Worm (Caenorhabditis elegans): ENCODE measurements around the gene C28A5.1.

C28A5.1 gene

DNA sequence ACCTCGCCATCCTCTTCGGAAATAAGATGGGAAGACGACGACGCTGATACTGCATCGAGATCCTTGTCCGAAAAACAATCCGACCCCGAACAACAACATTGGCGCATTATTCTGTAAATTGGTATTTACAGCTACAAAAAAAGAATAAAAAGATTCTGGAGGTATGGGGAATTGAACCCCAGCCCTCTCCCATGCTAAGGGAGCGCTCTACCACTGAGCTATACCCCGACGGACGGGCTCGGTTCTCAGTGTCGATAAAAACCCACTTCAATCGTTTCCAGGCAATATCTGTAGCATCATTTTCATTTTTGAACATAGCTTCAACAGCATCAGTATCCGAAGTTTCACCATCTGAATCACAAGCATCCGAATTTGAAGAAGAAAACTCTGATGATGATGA lies 5.3 kb downstream of the C28A5.1 start:
- TF ChIP-seq cog-1 (tag; optimal IDR thresholded peaks at IDR 0.05) (no peak), med-1 (GFP tag; optimal IDR thresholded peaks at IDR 0.05; ENCODE audit: insufficient read depth) (no peak), tab-1 (GFP tag; IDR thresholded peaks at IDR 0.05) (peak; percentile 76), flt-1 (GFP tag; IDR thresholded peaks at IDR 0.05) (no peak; the same call in 1 of the 2 replicates), ref-1 (GFP tag; conservative IDR thresholded peaks at IDR 0.05) (0 out of 2 replicates have a peak, but pooled peaks have one; percentile 9), klf-2 (GFP tag; conservative IDR thresholded peaks at IDR 0.05) (no peak), ztf-29 (GFP tag; IDR thresholded peaks at IDR 0.05) (no peak), ztf-23 (GFP tag; IDR thresholded peaks at IDR 0.05) (peak; percentile 59; the same call in 1 of the 2 replicates), T22C8.4 (GFP tag; IDR thresholded peaks at IDR 0.05) (peak; percentile 64)

DNA sequence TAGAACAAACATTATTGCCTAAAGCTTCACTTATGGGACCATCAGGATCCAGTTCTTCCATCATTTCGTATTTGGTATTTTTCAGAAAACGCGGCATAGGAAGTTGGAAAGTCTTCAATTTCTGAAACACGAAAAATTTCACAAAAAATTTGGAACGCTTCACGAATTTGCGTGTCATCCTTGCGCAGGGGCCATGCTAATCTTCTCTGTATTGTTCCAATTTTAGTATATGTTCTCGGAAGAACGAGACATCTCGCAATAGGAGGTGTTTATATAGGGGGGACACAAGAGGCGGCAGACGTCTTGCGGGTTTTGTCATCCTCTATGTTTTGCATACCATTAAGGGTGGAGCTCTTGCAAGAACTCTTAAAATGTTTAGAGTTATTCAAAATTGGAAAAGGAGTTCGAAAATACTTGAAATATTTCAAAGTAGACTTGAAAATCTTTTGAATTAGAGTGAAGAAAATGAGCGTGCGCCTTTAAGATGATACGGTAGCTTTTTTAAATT lies 7.4 kb downstream of the C28A5.1 start:
- peak; percentile 93 for TF ChIP-seq tab-1 (GFP tag; IDR thresholded peaks at IDR 0.05)
- TF ChIP-seq klf-2 (GFP tag; conservative IDR thresholded peaks at IDR 0.05) = peak; percentile 83
- TF ChIP-seq ztf-29 (GFP tag; IDR thresholded peaks at IDR 0.05) = peak; percentile 87
- TF ChIP-seq T22C8.4 (GFP tag; IDR thresholded peaks at IDR 0.05) = peak; percentile 87
- peak; percentile 76 for TF ChIP-seq ref-1 (GFP tag; conservative IDR thresholded peaks at IDR 0.05)
- TF ChIP-seq flt-1 (GFP tag; IDR thresholded peaks at IDR 0.05) = peak; percentile 95
- peak; percentile 91 for TF ChIP-seq ztf-23 (GFP tag; IDR thresholded peaks at IDR 0.05)

DNA sequence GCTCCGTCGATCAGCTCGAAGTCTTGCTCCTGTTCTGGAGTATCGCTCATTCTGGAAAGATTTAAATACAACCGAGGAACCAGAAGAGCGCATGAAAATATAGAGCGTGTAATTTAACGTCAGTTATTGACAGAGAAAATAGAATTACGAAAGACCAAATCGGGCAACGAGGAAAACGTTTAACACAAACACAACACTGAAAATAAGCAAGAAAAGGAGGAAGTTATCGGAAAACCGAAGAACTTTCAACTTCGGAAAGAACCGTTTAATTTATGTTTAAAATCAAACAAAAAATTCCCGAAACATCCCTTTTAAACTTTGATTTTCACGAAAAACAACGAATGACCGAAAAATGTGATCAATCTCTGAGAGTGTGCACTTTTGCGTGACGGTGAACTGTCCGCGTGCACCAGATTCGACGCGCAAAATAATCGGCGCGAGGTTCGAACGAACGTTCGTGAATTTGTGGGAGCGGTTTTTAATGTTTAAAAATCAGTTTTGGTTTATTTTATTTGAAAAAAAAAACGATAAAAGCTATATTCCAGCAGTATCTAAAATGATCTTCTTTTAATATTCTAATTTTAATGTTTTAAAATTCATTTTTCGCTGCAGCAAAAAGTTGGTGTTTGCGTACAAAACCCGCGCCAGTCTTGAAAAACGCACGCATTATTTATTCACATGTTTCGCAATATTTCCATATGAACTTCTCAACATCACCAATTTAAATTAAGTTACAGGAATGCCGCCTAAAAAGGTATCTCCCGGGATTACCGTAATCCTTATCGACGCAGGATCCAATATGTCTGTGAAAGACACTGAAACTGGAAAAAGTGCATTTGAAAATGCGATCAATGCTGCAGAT lies 14.8 kb downstream of the C28A5.1 start, which contains the start of the genes R07E5.7 and cku-80:
Gene R07E5.7 (minus strand): TSS at position 51 of the 862 bp plus-strand sequence.
Gene cku-80 (plus strand): TSS at position 732 of the 862 bp plus-strand sequence.
- peak; percentile 7 for TF ChIP-seq cog-1 (tag; optimal IDR thresholded peaks at IDR 0.05)
- no peak for TF ChIP-seq ztf-29 (GFP tag; IDR thresholded peaks at IDR 0.05)
- TF ChIP-seq tab-1 (GFP tag; IDR thresholded peaks at IDR 0.05) = no peak; the same call in 1 of the 2 replicates
- TF ChIP-seq ztf-23 (GFP tag; IDR thresholded peaks at IDR 0.05) = peak; percentile 50; the same call in 1 of the 2 replicates
- TF ChIP-seq T22C8.4 (GFP tag; IDR thresholded peaks at IDR 0.05) = no peak
- no peak for TF ChIP-seq klf-2 (GFP tag; conservative IDR thresholded peaks at IDR 0.05)
- no peak for TF ChIP-seq ref-1 (GFP tag; conservative IDR thresholded peaks at IDR 0.05)
- TF ChIP-seq flt-1 (GFP tag; IDR thresholded peaks at IDR 0.05) = no peak

DNA sequence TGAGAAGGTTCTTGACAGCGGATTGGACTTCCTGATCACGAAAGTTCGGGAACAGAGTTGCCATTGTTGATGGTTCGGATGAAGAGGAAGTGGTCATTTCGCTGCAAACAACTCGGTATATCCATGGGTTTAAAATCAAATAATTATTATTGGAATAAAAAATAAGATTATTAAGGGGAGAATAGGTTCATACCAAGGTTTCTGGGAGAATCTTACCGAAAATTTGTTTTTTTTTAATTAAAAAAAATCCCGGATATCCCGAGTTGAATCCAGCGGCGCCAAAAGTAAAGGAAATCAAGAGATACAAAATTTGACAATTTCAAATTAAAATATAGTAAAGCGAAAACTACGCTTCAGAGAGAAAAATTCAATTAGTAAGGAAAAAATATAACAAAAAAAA lies 16.2 kb downstream of the C28A5.1 start, which contains the start of the genes R07E5.19 and pdcd-2:
Gene R07E5.19 (minus strand): TSS at position 101 of the 400 bp plus-strand sequence.
Gene pdcd-2 (minus strand): TSS at position 102 of the 400 bp plus-strand sequence.
- TF ChIP-seq ref-1 (GFP tag; conservative IDR thresholded peaks at IDR 0.05) (no peak), T22C8.4 (GFP tag; IDR thresholded peaks at IDR 0.05) (no peak), klf-2 (GFP tag; conservative IDR thresholded peaks at IDR 0.05) (no peak), ztf-23 (GFP tag; IDR thresholded peaks at IDR 0.05) (no peak), cog-1 (tag; optimal IDR thresholded peaks at IDR 0.05) (no peak), tab-1 (GFP tag; IDR thresholded peaks at IDR 0.05) (no peak), flt-1 (GFP tag; IDR thresholded peaks at IDR 0.05) (no peak), ztf-29 (GFP tag; IDR thresholded peaks at IDR 0.05) (no peak), med-1 (GFP tag; optimal IDR thresholded peaks at IDR 0.05; ENCODE audit: insufficient read depth) (no peak)

DNA sequence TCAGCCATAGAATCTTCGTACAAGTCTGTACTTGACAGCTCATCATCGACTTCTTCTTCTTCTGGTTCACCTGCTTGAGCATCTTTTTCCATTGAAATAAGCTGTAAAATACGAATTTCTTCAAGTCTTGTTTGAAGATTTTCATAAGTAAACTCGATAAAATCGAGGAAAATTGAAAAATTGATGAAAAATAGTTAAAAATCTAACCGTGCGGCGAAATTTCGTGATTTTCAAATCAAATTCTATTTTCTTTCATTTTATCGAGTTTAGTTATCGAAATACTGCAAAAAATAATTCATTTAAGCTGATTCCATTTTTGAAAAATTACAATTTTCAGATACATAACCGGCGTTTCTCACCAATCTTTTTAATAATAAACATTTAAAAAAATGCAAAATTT lies 19.0 kb downstream of the C28A5.1 start, which contains the start of gene R07E5.11:
Gene R07E5.11 (minus strand): TSS at position 101 of the 400 bp plus-strand sequence.
- no peak for TF ChIP-seq flt-1 (GFP tag; IDR thresholded peaks at IDR 0.05)
- no peak for TF ChIP-seq ztf-23 (GFP tag; IDR thresholded peaks at IDR 0.05)
- TF ChIP-seq ztf-29 (GFP tag; IDR thresholded peaks at IDR 0.05) = no peak
- TF ChIP-seq ref-1 (GFP tag; conservative IDR thresholded peaks at IDR 0.05) = no peak
- TF ChIP-seq med-1 (GFP tag; optimal IDR thresholded peaks at IDR 0.05; ENCODE audit: insufficient read depth) = no peak
- TF ChIP-seq T22C8.4 (GFP tag; IDR thresholded peaks at IDR 0.05) = no peak
- no peak for TF ChIP-seq tab-1 (GFP tag; IDR thresholded peaks at IDR 0.05)
- no peak for TF ChIP-seq klf-2 (GFP tag; conservative IDR thresholded peaks at IDR 0.05)
- TF ChIP-seq cog-1 (tag; optimal IDR thresholded peaks at IDR 0.05) = no peak

DNA sequence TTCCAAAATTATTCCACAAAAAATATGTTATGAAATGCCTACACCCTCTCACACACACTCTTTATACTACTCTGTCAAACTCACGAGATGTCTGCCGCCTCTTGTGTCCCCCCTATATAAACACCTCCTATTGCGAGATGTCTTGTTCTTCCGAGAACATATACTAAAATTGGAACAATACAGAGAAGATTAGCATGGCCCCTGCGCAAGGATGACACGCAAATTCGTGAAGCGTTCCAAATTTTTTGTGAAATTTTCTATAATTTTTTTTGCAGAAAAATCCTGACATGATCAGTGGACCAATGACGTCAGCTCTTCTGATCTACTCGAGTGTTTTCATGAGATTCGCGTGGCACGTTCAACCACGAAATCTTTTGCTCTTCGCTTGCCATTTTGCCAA lies 20.1 kb downstream of the C28A5.1 start:
- TF ChIP-seq T22C8.4 (GFP tag; IDR thresholded peaks at IDR 0.05) (peak; percentile 64), flt-1 (GFP tag; IDR thresholded peaks at IDR 0.05) (peak; percentile 84), tab-1 (GFP tag; IDR thresholded peaks at IDR 0.05) (peak; percentile 80), ref-1 (GFP tag; conservative IDR thresholded peaks at IDR 0.05) (peak; percentile 64), klf-2 (GFP tag; conservative IDR thresholded peaks at IDR 0.05) (peak; percentile 68), ztf-23 (GFP tag; IDR thresholded peaks at IDR 0.05) (peak; percentile 77)

DNA sequence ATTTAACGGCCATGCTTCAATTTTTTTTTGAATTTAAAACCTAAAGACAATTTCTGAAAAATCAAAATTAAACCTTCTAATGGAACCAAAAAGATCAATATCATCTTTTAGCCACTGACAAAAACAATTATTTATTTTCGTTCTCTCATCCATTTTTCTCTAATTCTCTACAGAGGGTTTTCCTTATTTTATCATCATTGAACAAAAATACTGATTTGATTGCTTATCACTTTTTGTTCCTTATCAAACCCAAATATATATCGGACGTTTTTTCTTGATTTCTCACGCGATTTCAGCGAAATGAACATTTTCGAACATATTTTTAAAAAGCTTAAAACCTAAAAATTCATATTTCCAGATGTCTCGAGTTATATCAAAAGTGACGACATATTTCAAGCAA lies 21.0 kb downstream of the C28A5.1 start, which contains the start of gene mpc-1:
Gene mpc-1 (plus strand): TSS at position 359 of the 400 bp plus-strand sequence.
- no peak for TF ChIP-seq flt-1 (GFP tag; IDR thresholded peaks at IDR 0.05)
- no peak for TF ChIP-seq ztf-29 (GFP tag; IDR thresholded peaks at IDR 0.05)
- no peak for TF ChIP-seq klf-2 (GFP tag; conservative IDR thresholded peaks at IDR 0.05)
- no peak for TF ChIP-seq med-1 (GFP tag; optimal IDR thresholded peaks at IDR 0.05; ENCODE audit: insufficient read depth)
- no peak for TF ChIP-seq tab-1 (GFP tag; IDR thresholded peaks at IDR 0.05)
- TF ChIP-seq T22C8.4 (GFP tag; IDR thresholded peaks at IDR 0.05) = no peak
- no peak for TF ChIP-seq ztf-23 (GFP tag; IDR thresholded peaks at IDR 0.05)
- no peak for TF ChIP-seq cog-1 (tag; optimal IDR thresholded peaks at IDR 0.05)
- TF ChIP-seq ref-1 (GFP tag; conservative IDR thresholded peaks at IDR 0.05) = no peak

DNA sequence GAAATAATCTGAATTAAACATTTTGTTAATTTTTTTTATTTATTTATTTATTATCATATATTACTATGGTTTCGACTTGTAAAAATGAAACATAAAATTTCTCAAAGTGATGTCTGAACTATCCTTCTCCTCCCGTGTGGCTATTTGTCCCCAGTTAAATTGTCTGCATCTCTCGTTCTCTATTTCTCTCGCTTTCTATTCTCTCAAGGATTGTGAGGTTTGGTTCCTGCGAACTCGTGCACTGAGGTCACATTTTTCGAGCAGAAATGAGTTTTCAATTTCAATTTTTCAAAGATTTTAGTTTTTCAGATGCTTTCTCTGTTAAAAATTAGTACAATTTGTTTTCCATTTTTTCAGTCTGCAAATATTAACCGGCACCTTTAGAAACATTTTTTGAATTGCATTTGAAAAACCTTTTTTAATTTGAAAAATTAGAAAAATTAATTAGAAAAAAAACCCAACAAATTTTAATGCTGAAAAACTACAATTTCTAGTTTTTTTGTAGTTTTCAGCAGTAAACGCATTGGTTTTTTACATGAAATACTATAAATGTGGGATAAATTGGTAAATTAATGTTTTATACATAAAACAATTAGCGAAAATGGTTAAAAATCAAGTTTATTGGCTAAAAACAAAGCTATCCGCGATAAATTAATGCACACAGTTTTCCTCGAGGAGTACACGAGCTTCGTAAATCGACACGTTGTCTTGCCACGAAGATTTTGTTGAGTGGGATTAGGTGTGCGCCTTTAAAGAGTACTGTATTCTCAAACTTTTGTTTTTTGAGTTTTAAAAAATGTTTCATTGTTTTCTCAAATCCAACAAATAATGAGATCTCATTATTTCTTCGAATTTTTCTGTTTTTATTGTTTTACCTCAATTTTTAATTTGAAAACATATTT lies 21.8 kb downstream of the C28A5.1 start:
- TF ChIP-seq ztf-29 (GFP tag; IDR thresholded peaks at IDR 0.05) = no peak
- TF ChIP-seq T22C8.4 (GFP tag; IDR thresholded peaks at IDR 0.05) = no peak
- TF ChIP-seq flt-1 (GFP tag; IDR thresholded peaks at IDR 0.05) = no peak
